Fruit fly (Drosophila melanogaster) whole organism, embryonic: ENCODE results near the gene vib.

Source experiments
- Awh ChIP-seq: fragments of 200-800 bp; sonication (Bioruptor generic); IDR thresholded peaks from 2 replicates; pipeline ENCODE4, ENCODE4 v1.3.6; 2022; ENCODE audit warnings: missing biosample characterization, missing genetic modification characterization
- B-H2 ChIP-seq: fragments of 200-800 bp; sonication (Bioruptor generic); optimal IDR thresholded peaks from 2 replicates; lab custom pipeline; 2018; ENCODE audit warnings: missing biosample characterization, mild to moderate bottlenecking, missing genetic modification characterization
- CG10366 ChIP-seq: fragments of 200-800 bp; sonication (Bioruptor generic); IDR thresholded peaks from 2 replicates; pipeline ENCODE4 v1.3.6; 2022; ENCODE audit warnings: missing biosample characterization, missing genetic modification characterization
- CG10543 ChIP-seq: fragments of 200-800 bp; sonication (Bioruptor generic); optimal IDR thresholded peaks from 3 replicates; lab custom pipeline; 2017; ENCODE audit warnings: missing biosample characterization, mild to moderate bottlenecking, missing genetic modification characterization, moderate library complexity
- CG11398 ChIP-seq: fragments of 200-800 bp; sonication (Bioruptor generic); optimal IDR thresholded peaks from 2 replicates; lab custom pipeline; 2016; ENCODE audit warnings: missing biosample characterization, missing genetic modification characterization
- CG11504 ChIP-seq: fragments of 200-800 bp; sonication (Bioruptor generic); optimal IDR thresholded peaks from 3 replicates; lab custom pipeline; 2019; ENCODE audit warnings: missing biosample characterization, mild to moderate bottlenecking, missing genetic modification characterization, moderate library complexity
- CG12659 ChIP-seq: fragments of 200-800 bp; sonication (Bioruptor generic); optimal IDR thresholded peaks from 3 replicates; lab custom pipeline; 2017; ENCODE audit warnings: mild to moderate bottlenecking, missing biosample characterization, missing genetic modification reagents, missing genetic modification characterization
- CG12769 ChIP-seq: fragments of 200-800 bp; sonication (Bioruptor generic); optimal IDR thresholded peaks from 2 replicates; lab custom pipeline; 2019; ENCODE audit warnings: missing biosample characterization, mild to moderate bottlenecking, missing genetic modification characterization, moderate library complexity
- CG13775 ChIP-seq: fragments of 200-800 bp; sonication (Bioruptor generic); optimal IDR thresholded peaks from 3 replicates; lab custom pipeline; 2017; ENCODE audit warnings: missing biosample characterization, mild to moderate bottlenecking, missing genetic modification characterization
- CG13894 ChIP-seq: fragments of 200-800 bp; sonication (Bioruptor generic); optimal IDR thresholded peaks from 3 replicates; lab custom pipeline; 2018; ENCODE audit warnings: missing biosample characterization, mild to moderate bottlenecking, missing genetic modification characterization, moderate library complexity
- CG1603 ChIP-seq: fragments of 200-800 bp; sonication (Bioruptor generic); optimal IDR thresholded peaks from 2 replicates; lab custom pipeline; 2019; ENCODE audit warnings: missing biosample characterization, mild to moderate bottlenecking, missing genetic modification characterization, moderate library complexity
- CG17361 ChIP-seq: fragments of 200-800 bp; sonication (Bioruptor generic); IDR thresholded peaks from 3 replicates; pipeline ENCODE4 v1.3.6; 2022; ENCODE audit warnings: missing biosample characterization, missing genetic modification characterization
- CG30403 ChIP-seq: fragments of 200-800 bp; sonication (Bioruptor generic); optimal IDR thresholded peaks from 3 replicates; lab custom pipeline; 2016; ENCODE audit warnings: missing biosample characterization, missing genetic modification characterization
- CG31441 ChIP-seq: fragments of 200-800 bp; sonication (Bioruptor generic); IDR thresholded peaks from 2 replicates; pipeline ENCODE4 v1.3.6; 2022; ENCODE audit warnings: missing biosample characterization, missing genetic modification characterization
- CG5245 ChIP-seq: fragments of 200-800 bp; sonication (Bioruptor generic); optimal IDR thresholded peaks from 3 replicates; lab custom pipeline; 2016; ENCODE audit warnings: missing biosample characterization, missing genetic modification characterization
- CG7786 ChIP-seq: fragments of 200-800 bp; sonication (Bioruptor generic); optimal IDR thresholded peaks from 2 replicates; lab custom pipeline; 2016; ENCODE audit warnings: missing biosample characterization, missing genetic modification characterization
- CG9932 ChIP-seq: fragments of 200-800 bp; sonication (Bioruptor generic); IDR thresholded peaks from 2 replicates; pipeline ENCODE4 v1.3.6; 2022; ENCODE audit warnings: missing biosample characterization, missing genetic modification characterization
- Camta ChIP-seq: fragments of 200-800 bp; sonication (Bioruptor generic); optimal IDR thresholded peaks from 2 replicates; lab custom pipeline; 2016; ENCODE audit warnings: missing biosample characterization, missing genetic modification characterization
- Dek ChIP-seq: fragments of 200-800 bp; sonication (Bioruptor generic); optimal IDR thresholded peaks from 3 replicates; lab custom pipeline; 2019; ENCODE audit warnings: missing biosample characterization, mild to moderate bottlenecking, missing genetic modification characterization, moderate library complexity
- E2f1 ChIP-seq: fragments of 200-800 bp; sonication (Bioruptor generic); IDR thresholded peaks from 2 replicates; pipeline ENCODE4 v1.3.6; 2022; ENCODE audit warnings: missing biosample characterization, missing genetic modification characterization
- Hmr ChIP-seq: fragments of 200-800 bp; sonication (Bioruptor generic); optimal IDR thresholded peaks from 3 replicates; lab custom pipeline; 2017; ENCODE audit warnings: mild to moderate bottlenecking, missing biosample characterization, missing genetic modification reagents, missing genetic modification characterization
- Hr51 ChIP-seq, 2 experiments: fragments of 200-800 bp; sonication (Bioruptor generic); optimal IDR thresholded peaks; 2 replicates in 1 of 2; 3 replicates in 1 of 2; lab custom pipeline; 2016 to 2018; ENCODE audit warnings: missing biosample characterization in 2 of 2, missing genetic modification characterization in 2 of 2, mild to moderate bottlenecking in 1 of 2, moderate library complexity in 1 of 2
- Hsf ChIP-seq: fragments of 200-800 bp; sonication (Bioruptor generic); optimal IDR thresholded peaks from 3 replicates; lab custom pipeline; 2016; ENCODE audit warnings: missing biosample characterization, missing genetic modification characterization
- Poxn ChIP-seq: fragments of 200-800 bp; sonication (Bioruptor generic); IDR thresholded peaks from 2 replicates; pipeline ENCODE4 v1.3.6; 2022; ENCODE audit warnings: missing biosample characterization, missing genetic modification characterization
- Rfx ChIP-seq: fragments of 200-800 bp; sonication (Bioruptor generic); IDR thresholded peaks from 2 replicates; pipeline ENCODE4 v1.3.6; 2022; ENCODE audit warnings: missing biosample characterization, missing genetic modification characterization
- Sin3A ChIP-seq: fragments of >200 bp; optimal IDR thresholded peaks from 2 replicates; lab custom pipeline; 2018
- Stat92E ChIP-seq, 3 experiments: fragments of >200 bp in 2 of 3; fragments of 200-800 bp in 1 of 3; sonication (Bioruptor generic) in 1 of 3; optimal IDR thresholded peaks; 2 replicates each; lab custom pipeline; 2017 to 2019; ENCODE audit warnings: missing biosample characterization in 3 of 3, missing genetic modification characterization in 3 of 3, mild to moderate bottlenecking in 1 of 3, moderate library complexity in 1 of 3
- chinmo ChIP-seq: fragments of 200-800 bp; sonication (Bioruptor generic); IDR thresholded peaks from 4 replicates; pipeline ENCODE4 v1.3.6; 2022; ENCODE audit warnings: missing biosample characterization, missing genetic modification characterization; ENCODE audit not compliant: partially characterized antibody
- crc ChIP-seq: fragments of 200-800 bp; sonication (Bioruptor generic); optimal IDR thresholded peaks from 2 replicates; lab custom pipeline; 2016; ENCODE audit warnings: missing biosample characterization, missing genetic modification characterization
- disco-r ChIP-seq: fragments of 200-800 bp; sonication (Bioruptor generic); optimal IDR thresholded peaks from 2 replicates; lab custom pipeline; 2016; ENCODE audit warnings: missing biosample characterization, missing genetic modification characterization
- emc ChIP-seq: fragments of 200-800 bp; sonication (Bioruptor generic); optimal IDR thresholded peaks from 2 replicates; lab custom pipeline; 2016; ENCODE audit warnings: missing biosample characterization, missing genetic modification characterization
- ems ChIP-seq: fragments of 200-800 bp; sonication (Bioruptor generic); optimal IDR thresholded peaks from 3 replicates; lab custom pipeline; 2016; ENCODE audit warnings: missing biosample characterization, missing genetic modification characterization
- fu2 ChIP-seq: fragments of 200-800 bp; sonication (Bioruptor generic); optimal IDR thresholded peaks from 2 replicates; lab custom pipeline; 2016; ENCODE audit warnings: missing biosample characterization, missing genetic modification characterization
- lab ChIP-seq: fragments of 200-800 bp; sonication (Bioruptor generic); optimal IDR thresholded peaks from 3 replicates; lab custom pipeline; 2017; ENCODE audit warnings: missing biosample characterization, missing genetic modification characterization, mild to moderate bottlenecking, moderate library complexity, missing genetic modification reagents
- mam ChIP-seq: fragments of 200-800 bp; sonication (Bioruptor generic); optimal IDR thresholded peaks from 3 replicates; lab custom pipeline; 2016; ENCODE audit warnings: missing biosample characterization, missing genetic modification characterization
- mirr ChIP-seq: fragments of 200-800 bp; sonication (Bioruptor generic); optimal IDR thresholded peaks from 3 replicates; lab custom pipeline; 2018; ENCODE audit warnings: missing biosample characterization, mild to moderate bottlenecking, missing genetic modification characterization
- nau ChIP-seq: fragments of 200-800 bp; sonication (Bioruptor generic); optimal IDR thresholded peaks from 3 replicates; lab custom pipeline; 2017; ENCODE audit warnings: missing biosample characterization, mild to moderate bottlenecking, missing genetic modification characterization, missing genetic modification reagents
- nerfin-2 ChIP-seq: fragments of 200-800 bp; sonication (Bioruptor generic); IDR thresholded peaks from 2 replicates; pipeline ENCODE4 v1.3.6; 2022; ENCODE audit warnings: missing biosample characterization, missing genetic modification characterization; ENCODE audit not compliant: partially characterized antibody
- nom ChIP-seq: fragments of 200-800 bp; sonication (Bioruptor generic); optimal IDR thresholded peaks from 2 replicates; lab custom pipeline; 2017; ENCODE audit warnings: missing biosample characterization, missing genetic modification characterization, mild to moderate bottlenecking, moderate library complexity, missing genetic modification reagents
- pan ChIP-seq, 4 experiments: fragments of >200 bp in 3 of 4; fragments of 200-800 bp in 1 of 4; sonication (Bioruptor generic) in 1 of 4; optimal IDR thresholded peaks in 3 of 4; IDR thresholded peaks in 1 of 4; 2 replicates each; pipeline versions ENCODE4 v1.3.6 to Lab custom; 2017 to 2022; ENCODE audit warnings: missing biosample characterization in 2 of 4, missing genetic modification characterization in 2 of 4, mixed read lengths in 1 of 4
- prd ChIP-seq, 3 experiments: fragments of >200 bp in 2 of 3; fragments of 200-800 bp in 1 of 3; sonication (Bioruptor generic) in 1 of 3; optimal IDR thresholded peaks in 2 of 3; IDR thresholded peaks in 1 of 3; 2 replicates in 2 of 3; 3 replicates in 1 of 3; pipeline versions ENCODE4 v1.3.6 to Lab custom; 2017 to 2022; ENCODE audit warnings: missing biosample characterization in 1 of 3, missing genetic modification characterization in 1 of 3
- row ChIP-seq: fragments of 200-800 bp; sonication (Bioruptor generic); IDR thresholded peaks from 3 replicates; pipeline ENCODE4 v1.3.6; 2022; ENCODE audit warnings: missing biosample characterization, missing genetic modification characterization
- schlank ChIP-seq: fragments of 200-800 bp; sonication (Bioruptor generic); optimal IDR thresholded peaks from 2 replicates; lab custom pipeline; 2018; ENCODE audit warnings: missing biosample characterization, mild to moderate bottlenecking, missing genetic modification characterization
- scrt ChIP-seq: fragments of 200-800 bp; sonication (Bioruptor generic); optimal IDR thresholded peaks from 2 replicates; lab custom pipeline; 2018; ENCODE audit warnings: missing biosample characterization, mild to moderate bottlenecking, missing genetic modification characterization, moderate library complexity
- slp2 ChIP-seq: fragments of 200-800 bp; sonication (Bioruptor generic); optimal IDR thresholded peaks from 2 replicates; lab custom pipeline; 2016; ENCODE audit warnings: missing biosample characterization, missing genetic modification characterization
- stc ChIP-seq: fragments of 200-800 bp; sonication (Bioruptor generic); IDR thresholded peaks from 2 replicates; pipeline ENCODE4 v1.3.6; 2022; ENCODE audit warnings: missing biosample characterization, missing genetic modification characterization
- stwl ChIP-seq: fragments of 200-800 bp; sonication (Bioruptor generic); optimal IDR thresholded peaks from 3 replicates; lab custom pipeline; 2018; ENCODE audit warnings: missing biosample characterization, mild to moderate bottlenecking, missing genetic modification characterization, moderate library complexity

vib gene

DNA sequence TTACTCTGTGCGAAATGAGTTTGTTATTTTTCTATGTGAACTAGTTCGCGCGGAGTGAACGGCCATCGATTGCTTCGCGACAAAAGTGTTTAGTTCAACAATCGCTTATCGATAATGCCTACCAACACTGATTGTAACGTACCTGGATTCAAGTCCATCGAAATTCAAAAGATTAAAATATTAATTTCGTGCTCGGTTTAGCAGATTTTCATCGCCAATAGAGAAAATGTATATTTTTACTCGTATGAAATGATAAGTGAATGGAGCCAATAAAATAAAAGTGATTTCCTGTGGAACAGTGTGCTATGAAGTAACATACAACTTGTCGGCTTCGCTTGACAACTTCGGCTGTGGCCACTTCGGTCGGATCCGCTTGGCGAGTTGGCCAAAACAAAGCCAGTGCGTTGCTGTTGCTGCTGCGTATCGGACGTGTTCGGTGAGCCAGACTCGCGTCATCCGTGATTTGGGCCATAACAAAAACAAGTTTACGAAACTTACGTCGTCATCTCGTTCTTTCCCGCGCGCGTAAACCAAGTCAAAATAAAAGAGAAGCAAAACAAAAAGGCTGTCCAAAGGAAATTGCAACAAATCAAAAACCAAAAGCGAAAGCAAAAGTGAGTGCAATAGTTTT, 46.1 kb downstream of the vib start, which contains the start of the genes CG5555 and myd (continued):
- TF ChIP-seq Hsf (GFP tag; lab: Kevin White, UChicago) (peak; percentile 47), Camta (peak; percentile 28), lab (GFP tag; lab: Kevin White, UChicago) (peak; percentile 13), CG10543 (GFP tag; lab: Kevin White, UChicago) (peak; percentile 39), nom (GFP tag; lab: Kevin White, UChicago) (no peak), crc (GFP tag; lab: Kevin White, UChicago) (peak; percentile 13), Poxn (GFP tag; lab: Robert Waterston, UW) (no peak), mam (peak; percentile 17), nerfin-2 (peak; percentile 76), CG10366 (GFP tag; lab: Robert Waterston, UW) (peak; percentile 41), schlank (tag; lab: Kevin White, UChicago) (no peak), ems (GFP tag; lab: Kevin White, UChicago) (no peak), CG7786 (peak; percentile 38), slp2 (GFP tag; lab: Kevin White, UChicago) (peak; percentile 1), row (peak; percentile 47; the same call in 1 of the 3 replicates), CG1603 (peak; percentile 56), CG12769 (peak; percentile 53), Hr51 (GFP tag; optimal IDR thresholded peaks at IDR 0.05; lab: Kevin White, UChicago) (peak in 1 of 2 experiments; percentile 38), CG30403 (peak; percentile 41), scrt (peak; percentile 30), CG5245 (GFP tag; lab: Kevin White, UChicago) (no peak), pan (optimal IDR thresholded peaks at IDR 0.05; lab: Kevin White, UChicago) (no peak), pan (GFP tag; optimal IDR thresholded peaks at IDR 0.05 in 1 of 2, IDR thresholded peaks at IDR 0.05 in 1 of 2) (peak in 1 of 2 experiments; percentile 48), nau (GFP tag; lab: Kevin White, UChicago) (no peak), Dek (tag; lab: Kevin White, UChicago) (peak; percentile 56), Awh (GFP tag; lab: Robert Waterston, UW) (no peak), CG13775 (GFP tag; lab: Kevin White, UChicago) (peak; percentile 24), Sin3A (lab: Kevin White, UChicago) (peak; percentile 35), CG13894 (peak; percentile 46), disco-r (GFP tag; lab: Kevin White, UChicago) (peak; percentile 57), B-H2 (GFP tag; lab: Kevin White, UChicago) (peak; percentile 59), stwl (tag; lab: Kevin White, UChicago) (peak; percentile 92), Hmr (GFP tag; lab: Kevin White, UChicago) (peak; percentile 60), E2f1 (0 out of 2 replicates have a peak, but pooled peaks have one; percentile 11), emc (GFP tag; lab: Kevin White, UChicago) (no peak), Stat92E (GFP tag; optimal IDR thresholded peaks at IDR 0.05; lab: Kevin White, UChicago) (peak in 1 of 3 experiments; percentile 22), fu2 (GFP tag; lab: Kevin White, UChicago) (peak; percentile 26), chinmo (GFP tag; lab: Robert Waterston, UW) (peak; percentile 79; the same call in 3 of the 4 replicates), CG11504 (tag; lab: Kevin White, UChicago) (no peak), stc (GFP tag; lab: Robert Waterston, UW) (peak; percentile 53; the same call in 1 of the 2 replicates), mirr (peak; percentile 21), Rfx (GFP tag; lab: Robert Waterston, UW) (peak; percentile 62), CG12659 (GFP tag; lab: Kevin White, UChicago) (peak; percentile 72), CG9932 (GFP tag; lab: Robert Waterston, UW) (peak; percentile 74), prd (optimal IDR thresholded peaks at IDR 0.05; lab: Kevin White, UChicago) (no peak), prd (GFP tag; IDR thresholded peaks at IDR 0.05; lab: Robert Waterston, UW) (0 out of 3 replicates have a peak, but pooled peaks have one; percentile 42), CG31441 (peak; percentile 15; the same call in 1 of the 2 replicates), CG17361 (GFP tag; lab: Robert Waterston, UW) (0 out of 3 replicates have a peak, but pooled peaks have one; percentile 27), CG11398 (GFP tag; lab: Kevin White, UChicago) (peak; percentile 21)
